Fruit fly (Drosophila melanogaster): ENCODE results near the gene r.

DNA sequence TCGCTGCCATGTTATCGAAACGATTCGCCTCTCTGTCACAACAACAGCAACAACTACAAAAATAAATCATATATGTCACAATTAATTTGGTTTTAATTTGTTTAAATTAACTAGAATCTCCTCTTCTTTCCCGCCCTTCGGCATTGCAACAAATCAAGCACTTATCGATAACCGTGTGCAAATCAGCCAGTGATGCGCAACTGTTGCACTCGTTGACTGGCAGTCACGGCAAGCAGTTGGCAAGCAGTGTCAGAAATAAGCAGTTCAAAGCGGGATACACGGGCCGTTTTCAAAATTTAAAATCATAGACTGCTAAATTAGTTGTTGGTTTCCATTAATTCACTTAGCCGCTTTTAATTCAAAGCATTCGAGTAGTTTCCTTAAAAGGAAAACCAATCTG, 28.6 kb downstream of the r start, which contains the start of gene Axs:
- TF ChIP-seq CG8478 (optimal IDR thresholded peaks at IDR 0.05), result no peak
- TF ChIP-seq CTCF (optimal IDR thresholded peaks at IDR 0.05), result peak; percentile 31 to 49
